Fruit fly (Drosophila melanogaster) whole organism, prepupa: Measurements from ENCODE around the gene CG32720.

Experiments used
- CG1621 ChIP-seq: fragments of 200-800 bp; sonication (Bioruptor generic); optimal IDR thresholded peaks from 3 replicates; lab custom pipeline; 2018; ENCODE audit warnings: missing biosample characterization, mild to moderate bottlenecking, missing genetic modification characterization
- CG34406 ChIP-seq: fragments of 200-800 bp; sonication (Bioruptor generic); optimal IDR thresholded peaks from 3 replicates; lab custom pipeline; 2016; ENCODE audit warnings: missing biosample characterization, missing genetic modification characterization
- Ets96B ChIP-seq: fragments of 200-800 bp; optimal IDR thresholded peaks from 2 replicates; lab custom pipeline; 2019; ENCODE audit warnings: missing biosample characterization, mild to moderate bottlenecking, missing genetic modification characterization, moderate library complexity
- Hr38 ChIP-seq: sonication (Bioruptor generic); optimal IDR thresholded peaks from 2 replicates; lab custom pipeline; 2016; ENCODE audit warnings: missing biosample characterization, missing genetic modification characterization
- Lpt ChIP-seq: fragments of 200-800 bp; sonication (Bioruptor generic); optimal IDR thresholded peaks from 3 replicates; lab custom pipeline; 2016; ENCODE audit warnings: missing biosample characterization, missing genetic modification characterization

DNA sequence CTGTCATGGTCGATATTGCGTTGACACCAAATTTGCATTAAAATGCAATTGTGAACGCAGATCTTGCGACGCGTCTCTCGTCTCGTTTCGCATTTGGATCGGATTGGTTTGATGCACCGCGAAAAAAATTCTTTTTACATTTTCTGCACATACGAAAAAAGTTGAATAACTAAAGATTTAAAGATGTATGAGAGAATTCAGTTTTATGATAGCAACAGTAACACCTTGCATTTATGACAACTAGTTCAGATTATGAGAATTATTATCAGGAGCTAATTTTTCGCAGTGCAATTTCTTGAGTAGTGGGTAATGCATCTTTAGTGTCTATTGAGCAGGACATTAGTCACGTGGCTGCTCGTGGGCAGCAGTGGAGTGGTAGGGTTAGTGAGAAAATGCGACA, 7.1 kb upstream of the CG32720 start:
- TF ChIP-seq Ets96B (tag; lab: Kevin White, UChicago), result peak; percentile 74
- TF ChIP-seq Hr38 (GFP tag; lab: Kevin White, UChicago), result no peak
- peak; percentile 68 for TF ChIP-seq CG1621 (tag; lab: Kevin White, UChicago)
- peak; percentile 49 for TF ChIP-seq CG34406
- TF ChIP-seq Lpt, result peak; percentile 9
